Fruit fly (Drosophila melanogaster) Kc167 (cell line): ENCODE data around the gene CG34160.

Source experiments
- Myc ChIP-seq: fragments of >200 bp; optimal IDR thresholded peaks from 2 replicates; lab custom pipeline; 2017; ENCODE audit warnings: missing external identifiers
- Sin3A ChIP-seq: fragments of >200 bp; optimal IDR thresholded peaks from 2 replicates; lab custom pipeline; 2018; ENCODE audit warnings: missing external identifiers
- h ChIP-seq: fragments of >200 bp; optimal IDR thresholded peaks from 3 replicates; lab custom pipeline; 2018; ENCODE audit warnings: missing external identifiers
- insv ChIP-seq: fragments of >200 bp; optimal IDR thresholded peaks from 3 replicates; lab custom pipeline; 2018; ENCODE audit warnings: missing external identifiers
- psq ChIP-seq: fragments of >200 bp; optimal IDR thresholded peaks from 2 replicates; lab custom pipeline; 2017; ENCODE audit warnings: missing external identifiers
- ttk ChIP-seq: sonication (Bioruptor generic); optimal IDR thresholded peaks from 2 replicates; lab custom pipeline; 2017; ENCODE audit warnings: missing external identifiers

DNA sequence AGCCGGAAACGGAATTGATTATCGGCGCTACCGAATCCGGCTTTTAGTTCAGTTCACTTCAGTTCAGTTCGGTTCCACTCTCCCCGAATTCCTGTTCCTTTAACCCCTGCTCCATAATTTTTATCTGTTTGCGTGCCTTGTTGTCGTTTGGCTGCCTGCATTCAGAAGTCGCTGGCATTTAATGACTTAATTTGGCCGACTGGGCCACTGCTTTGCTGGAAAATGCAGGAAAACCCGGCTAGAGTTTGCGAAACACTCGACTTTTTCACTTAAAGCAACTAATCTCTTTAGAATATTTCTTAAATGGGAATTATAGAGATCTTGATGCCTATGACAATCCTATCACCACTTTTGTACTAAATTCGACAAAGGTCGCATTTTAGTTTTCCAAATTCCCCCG is at the start of gene CG34160:
- TF ChIP-seq psq (lab: Kevin White, UChicago) (no peak), Sin3A (no peak), Myc (lab: Kevin White, UChicago) (no peak), h (lab: Kevin White, UChicago) (no peak), ttk (lab: Kevin White, UChicago) (no peak), insv (lab: Kevin White, UChicago) (no peak)
